Worm (Caenorhabditis elegans) whole organism, late embryonic: ENCODE data around the gene C14H10.2.

Experiments
- F13H6.1 ChIP-seq: sonication (generic microtip); optimal IDR thresholded peaks from 2 replicates; lab custom pipeline; 2016; ENCODE audit warnings: missing genetic modification characterization, missing compliant biosample characterization
- K09A11.1 ChIP-seq: sonication (generic microtip); optimal IDR thresholded peaks from 2 replicates; lab custom pipeline; 2017; ENCODE audit warnings: antibody characterized with exemption, mild to moderate bottlenecking, missing genetic modification characterization, missing compliant biosample characterization; ENCODE audit not compliant: insufficient read depth
- T23F11.4 ChIP-seq: fragments of 200-800 bp; sonication (Bioruptor generic); optimal IDR thresholded peaks from 2 replicates; lab custom pipeline; 2018; ENCODE audit warnings: mild to moderate bottlenecking, missing genetic modification characterization, missing compliant biosample characterization
- Y22D7AL.16 ChIP-seq: sonication (generic microtip); optimal IDR thresholded peaks from 2 replicates; lab custom pipeline; 2016; ENCODE audit warnings: missing genetic modification characterization, missing compliant biosample characterization
- ahr-1 ChIP-seq: sonication (generic microtip); optimal IDR thresholded peaks from 2 replicates; lab custom pipeline; 2016; ENCODE audit warnings: missing genetic modification characterization, missing compliant biosample characterization
- ceh-14 ChIP-seq: sonication (generic microtip); optimal IDR thresholded peaks from 2 replicates; lab custom pipeline; 2016; ENCODE audit warnings: missing genotype, missing genetic modification characterization, missing compliant biosample characterization
- ceh-19 ChIP-seq: fragments of 200-800 bp; sonication (Bioruptor generic); optimal IDR thresholded peaks from 2 replicates; lab custom pipeline; 2018; ENCODE audit warnings: mild to moderate bottlenecking, missing genetic modification characterization, missing compliant biosample characterization
- ceh-2 ChIP-seq: sonication (generic microtip); optimal IDR thresholded peaks from 2 replicates; lab custom pipeline; 2016; ENCODE audit warnings: missing genotype, missing genetic modification characterization, missing compliant biosample characterization
- ceh-31 ChIP-seq: sonication (generic microtip); optimal IDR thresholded peaks from 2 replicates; lab custom pipeline; 2016; ENCODE audit warnings: missing genetic modification characterization, missing compliant biosample characterization
- ceh-34 ChIP-seq: sonication (generic microtip); optimal IDR thresholded peaks from 2 replicates; lab custom pipeline; 2016; ENCODE audit warnings: mild to moderate bottlenecking, missing genetic modification characterization, missing compliant biosample characterization
- ceh-6 ChIP-seq: fragments of 200-800 bp; sonication (Bioruptor generic); optimal IDR thresholded peaks from 2 replicates; lab custom pipeline; 2018; ENCODE audit warnings: mild to moderate bottlenecking, missing genetic modification characterization, missing compliant biosample characterization
- ceh-9 ChIP-seq: sonication (generic microtip); optimal IDR thresholded peaks from 2 replicates; lab custom pipeline; 2016; ENCODE audit warnings: mild to moderate bottlenecking, missing genetic modification characterization, inconsistent platforms, missing compliant biosample characterization
- che-1 ChIP-seq: sonication (generic microtip); optimal IDR thresholded peaks from 2 replicates; lab custom pipeline; 2016; ENCODE audit warnings: mild to moderate bottlenecking, missing genetic modification characterization, missing compliant biosample characterization
- dve-1 ChIP-seq: sonication (generic microtip); optimal IDR thresholded peaks from 2 replicates; lab custom pipeline; 2017; ENCODE audit warnings: antibody characterized with exemption, mild to moderate bottlenecking, missing genetic modification characterization, missing compliant biosample characterization
- elt-2 ChIP-seq: sonication (generic microtip); optimal IDR thresholded peaks from 2 replicates; lab custom pipeline; 2016; ENCODE audit warnings: missing genetic modification reagents, missing genetic modification characterization, missing compliant biosample characterization
- elt-4 ChIP-seq: sonication (generic microtip); optimal IDR thresholded peaks from 2 replicates; lab custom pipeline; 2016; ENCODE audit warnings: missing genetic modification characterization, missing compliant biosample characterization
- ets-4 ChIP-seq: sonication (generic microtip); optimal IDR thresholded peaks from 2 replicates; lab custom pipeline; 2016; ENCODE audit warnings: missing genetic modification characterization, missing compliant biosample characterization
- eyg-1 ChIP-seq: sonication (generic microtip); optimal IDR thresholded peaks from 2 replicates; lab custom pipeline; 2016; ENCODE audit warnings: missing genotype, missing genetic modification characterization, missing compliant biosample characterization
- fax-1 ChIP-seq: sonication (generic microtip); optimal IDR thresholded peaks from 2 replicates; lab custom pipeline; 2016; ENCODE audit warnings: missing genotype, missing genetic modification characterization, missing compliant biosample characterization
- fkh-6 ChIP-seq: sonication (generic microtip); optimal IDR thresholded peaks from 2 replicates; lab custom pipeline; 2016; ENCODE audit warnings: missing genetic modification characterization, missing compliant biosample characterization
- gmeb-2 ChIP-seq: sonication (generic microtip); optimal IDR thresholded peaks from 2 replicates; lab custom pipeline; 2016; ENCODE audit warnings: missing genetic modification characterization, inconsistent platforms, missing compliant biosample characterization
- hlh-30 ChIP-seq: sonication (generic microtip); optimal IDR thresholded peaks from 2 replicates; lab custom pipeline; 2017; ENCODE audit warnings: antibody characterized with exemption, missing genetic modification characterization, missing compliant biosample characterization; ENCODE audit not compliant: insufficient read depth
- hlh-8 ChIP-seq: sonication (generic microtip); optimal IDR thresholded peaks from 2 replicates; lab custom pipeline; 2016; ENCODE audit warnings: missing genotype, missing genetic modification characterization, missing compliant biosample characterization
- lin-11 ChIP-seq: fragments of 200-800 bp; sonication (Bioruptor generic); optimal IDR thresholded peaks from 2 replicates; lab custom pipeline; 2018; ENCODE audit warnings: mild to moderate bottlenecking, missing genetic modification characterization, missing compliant biosample characterization
- madf-2 ChIP-seq: sonication (generic microtip); optimal IDR thresholded peaks from 2 replicates; lab custom pipeline; 2017; ENCODE audit warnings: missing genetic modification characterization, missing compliant biosample characterization
- nfya-1 ChIP-seq: sonication (generic microtip); optimal IDR thresholded peaks from 2 replicates; lab custom pipeline; 2017; ENCODE audit warnings: missing genetic modification characterization, mild to moderate bottlenecking, missing compliant biosample characterization, antibody characterized with exemption, moderate library complexity
- nhr-11 ChIP-seq: fragments of 150-350 bp; optimal IDR thresholded peaks from 2 replicates; lab custom pipeline; 2014; ENCODE audit warnings: missing biosample characterization, missing genetic modification characterization
- npax-4 ChIP-seq: sonication (generic microtip); optimal IDR thresholded peaks from 2 replicates; lab custom pipeline; 2016; ENCODE audit warnings: missing genetic modification characterization, missing compliant biosample characterization
- odd-2 ChIP-seq: sonication (generic microtip); optimal IDR thresholded peaks from 2 replicates; lab custom pipeline; 2017; ENCODE audit warnings: antibody characterized with exemption, mild to moderate bottlenecking, missing genetic modification characterization, missing compliant biosample characterization
- pag-3 ChIP-seq: sonication (generic microtip); optimal IDR thresholded peaks from 2 replicates; lab custom pipeline; 2016; ENCODE audit warnings: missing compliant biosample characterization, missing genetic modification characterization, borderline replicate concordance
- pax-1 ChIP-seq: fragments of 150-350 bp; optimal IDR thresholded peaks from 2 replicates; lab custom pipeline; 2014; ENCODE audit warnings: missing biosample characterization, missing genetic modification characterization
- pha-2 ChIP-seq: sonication (generic microtip); optimal IDR thresholded peaks from 2 replicates; lab custom pipeline; 2017; ENCODE audit warnings: mild to moderate bottlenecking, missing genetic modification characterization, missing compliant biosample characterization
- pha-4 ChIP-seq: fragments of 150-350 bp; optimal IDR thresholded peaks from 2 replicates; lab custom pipeline; 2018; ENCODE audit warnings: missing biosample characterization, missing genetic modification reagents, missing genetic modification characterization
- pqm-1 ChIP-seq: sonication (generic microtip); optimal IDR thresholded peaks from 2 replicates; lab custom pipeline; 2016; ENCODE audit warnings: missing genetic modification characterization, missing compliant biosample characterization
- pros-1 ChIP-seq: fragments of 150-350 bp; optimal IDR thresholded peaks from 2 replicates; lab custom pipeline; 2014; ENCODE audit warnings: missing biosample characterization, missing genetic modification reagents, missing genetic modification characterization
- ref-2 ChIP-seq: sonication (generic microtip); optimal IDR thresholded peaks from 2 replicates; lab custom pipeline; 2016; ENCODE audit warnings: missing genetic modification characterization, missing compliant biosample characterization
- sdc-2 ChIP-seq: sonication (generic microtip); optimal IDR thresholded peaks from 2 replicates; lab custom pipeline; 2016; ENCODE audit warnings: missing genotype, missing genetic modification characterization, missing compliant biosample characterization
- sox-2 ChIP-seq: fragments of 200-800 bp; sonication (Bioruptor generic); IDR thresholded peaks from 2 replicates; pipeline ENCODE4 v1.3.6; 2022; ENCODE audit warnings: missing genetic modification reagents, missing genetic modification characterization, missing compliant biosample characterization
- sox-4 ChIP-seq: sonication (generic microtip); optimal IDR thresholded peaks from 2 replicates; lab custom pipeline; 2017; ENCODE audit warnings: mild to moderate bottlenecking, missing genetic modification characterization, inconsistent platforms, missing compliant biosample characterization
- syd-9 ChIP-seq: sonication (generic microtip); optimal IDR thresholded peaks from 2 replicates; lab custom pipeline; 2016; ENCODE audit warnings: mild to moderate bottlenecking, missing genetic modification characterization, moderate library complexity, missing compliant biosample characterization
- tbx-2 ChIP-seq: sonication (generic microtip); optimal IDR thresholded peaks from 2 replicates; lab custom pipeline; 2016; ENCODE audit warnings: missing genetic modification characterization, missing compliant biosample characterization
- ttx-3 ChIP-seq: sonication (generic microtip); optimal IDR thresholded peaks from 2 replicates; lab custom pipeline; 2016; ENCODE audit warnings: missing genetic modification reagents, missing genetic modification characterization, missing compliant biosample characterization
- unc-55 ChIP-seq: sonication (generic microtip); optimal IDR thresholded peaks from 2 replicates; lab custom pipeline; 2017; ENCODE audit warnings: missing biosample characterization, missing genetic modification reagents, missing genetic modification characterization

Gene C14H10.2

ce11 chrX:10204313-10205063 is 48.2 kb downstream of the C14H10.2 start:
- peak; percentile 34 for TF ChIP-seq sdc-2 (tag; lab: Kevin White, UChicago)
- peak; percentile 27 for TF ChIP-seq ceh-31 (tag; lab: Kevin White, UChicago)
- TF ChIP-seq ref-2 (tag; lab: Kevin White, UChicago): peak; percentile 42
- peak; percentile 34 for TF ChIP-seq tbx-2 (tag; lab: Kevin White, UChicago)
- peak; percentile 22 for TF ChIP-seq elt-2 (tag; lab: Kevin White, UChicago)
- no peak for TF ChIP-seq nhr-11 (tag; lab: Kevin White, UChicago)
- no peak for TF ChIP-seq sox-4 (tag; lab: Kevin White, UChicago)
- no peak for TF ChIP-seq elt-4 (tag; lab: Kevin White, UChicago)
- TF ChIP-seq unc-55 (GFP tag; lab: Kevin White, UChicago): peak; percentile 56

DNA sequence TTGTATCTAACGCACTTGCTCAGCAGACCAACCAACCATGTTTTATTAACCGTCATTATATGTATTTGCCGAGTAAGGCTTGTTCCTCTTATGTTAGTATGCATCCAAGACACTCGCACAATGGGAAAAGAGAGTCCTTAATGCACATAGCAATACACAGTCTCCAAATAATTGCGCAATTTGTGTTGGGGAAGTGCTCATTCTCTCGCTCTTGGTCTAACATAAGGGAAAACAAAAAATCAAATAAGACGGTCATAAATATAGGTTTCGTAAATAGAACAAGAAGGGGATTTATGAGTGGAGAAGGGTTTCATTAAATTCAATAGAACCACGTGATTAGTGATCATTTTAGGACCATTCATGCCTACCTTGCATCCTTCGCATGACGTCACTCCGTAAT is 49.2 kb downstream of the C14H10.2 start:
- TF ChIP-seq pqm-1: no peak
- no peak for TF ChIP-seq che-1
- no peak for TF ChIP-seq ceh-2 (tag; lab: Kevin White, UChicago)
- peak; percentile 39 for TF ChIP-seq hlh-30

DNA sequence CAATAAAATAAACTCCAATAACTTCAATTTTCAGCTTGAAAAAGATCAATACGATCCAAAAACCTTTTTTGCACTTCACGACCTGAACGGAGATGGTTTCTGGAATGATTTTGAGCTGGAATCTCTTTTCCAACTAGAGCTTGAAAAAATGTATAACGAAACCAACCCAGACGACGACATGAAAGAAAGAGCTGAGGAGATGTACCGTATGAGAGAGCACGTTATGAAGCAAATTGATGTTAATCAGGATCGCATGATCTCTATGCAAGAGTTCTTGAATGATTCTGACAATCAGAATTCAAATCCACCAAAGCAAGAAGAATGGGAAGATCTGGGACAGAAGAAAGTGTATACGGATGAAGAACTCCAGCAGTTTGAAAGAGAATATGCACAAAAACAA is 53.5 kb downstream of the C14H10.2 start:
- TF ChIP-seq ttx-3 (tag; lab: Kevin White, UChicago) (no peak), npax-4 (no peak), pag-3 (tag; lab: Kevin White, UChicago) (no peak), pax-1 (no peak), hlh-8 (no peak), T23F11.4 (GFP tag; lab: Kevin White, UChicago) (no peak), odd-2 (tag; lab: Kevin White, UChicago) (no peak), syd-9 (tag; lab: Kevin White, UChicago) (no peak), F13H6.1 (tag; lab: Kevin White, UChicago) (no peak), ref-2 (tag; lab: Kevin White, UChicago) (no peak), madf-2 (tag; lab: Kevin White, UChicago) (no peak), K09A11.1 (no peak), ceh-9 (tag; lab: Kevin White, UChicago) (no peak), ceh-34 (tag; lab: Kevin White, UChicago) (no peak), ceh-14 (no peak), fkh-6 (tag; lab: Kevin White, UChicago) (no peak), nhr-11 (tag; lab: Kevin White, UChicago) (no peak), nfya-1 (tag; lab: Kevin White, UChicago) (no peak)
- TF ChIP-seq, all 69 proteins: peak for 0

- peak; percentile 73 for TF ChIP-seq nfya-1 (tag; lab: Kevin White, UChicago)
- TF ChIP-seq pros-1 (tag; lab: Kevin White, UChicago): no peak
- TF ChIP-seq nhr-11 (tag; lab: Kevin White, UChicago): no peak
- TF ChIP-seq ceh-34 (tag; lab: Kevin White, UChicago): peak; percentile 89
- TF ChIP-seq pag-3 (tag; lab: Kevin White, UChicago): no peak
- no peak for TF ChIP-seq ceh-6 (GFP tag; lab: Kevin White, UChicago)
- TF ChIP-seq pax-1: peak; percentile 40
- TF ChIP-seq Y22D7AL.16 (tag; lab: Kevin White, UChicago): no peak
- no peak for TF ChIP-seq sox-2 (GFP tag; lab: Robert Waterston, UW)
- TF ChIP-seq che-1: no peak
- no peak for TF ChIP-seq ahr-1
- peak; percentile 27 for TF ChIP-seq hlh-30
- peak; percentile 33 for TF ChIP-seq sdc-2 (tag; lab: Kevin White, UChicago)
- TF ChIP-seq ref-2 (tag; lab: Kevin White, UChicago): no peak
- TF ChIP-seq dve-1 (tag; lab: Kevin White, UChicago): peak; percentile 63
- TF ChIP-seq ets-4: no peak
- TF ChIP-seq ceh-9 (tag; lab: Kevin White, UChicago): no peak
- TF ChIP-seq gmeb-2: no peak
- no peak for TF ChIP-seq ceh-14
- peak; percentile 10 for TF ChIP-seq hlh-8
- no peak for TF ChIP-seq eyg-1 (tag; lab: Kevin White, UChicago)
- no peak for TF ChIP-seq ceh-2 (tag; lab: Kevin White, UChicago)
- no peak for TF ChIP-seq fax-1 (tag; lab: Kevin White, UChicago)
- no peak for TF ChIP-seq syd-9 (tag; lab: Kevin White, UChicago)
- no peak for TF ChIP-seq ceh-19
- no peak for TF ChIP-seq pha-4 (tag; lab: Kevin White, UChicago)
- TF ChIP-seq pha-2: no peak
- no peak for TF ChIP-seq lin-11 (tag; lab: Kevin White, UChicago)
Measured at ce11 chrX:10197204-10197756, 55.4 kb downstream of the C14H10.2 start, which contains the start of gene nucb-1. nucb-1 (plus strand) TSS chrX:10197706.
